Worm (Caenorhabditis elegans) whole organism, L3 larva: Measurements from ENCODE around the gene F35D2.1.
A peak's percentile ranks its signal among the peaks of the same experiment; 100 is the strongest.

Experiments used
- R02D3.7 ChIP-seq: fragments of 150-350 bp; optimal IDR thresholded peaks from 2 replicates; lab custom pipeline; 2014; ENCODE audit warnings: missing biosample characterization, missing genetic modification characterization
- ZK546.5 ChIP-seq: sonication (generic microtip); optimal IDR thresholded peaks from 2 replicates; lab custom pipeline; 2017; ENCODE audit warnings: missing biosample characterization, missing genetic modification characterization
- ama-1 ChIP-seq: fragments of 150-350 bp; optimal IDR thresholded peaks from 2 replicates; lab custom pipeline; 2018
- ceh-28 ChIP-seq: fragments of 150-350 bp; optimal IDR thresholded peaks from 2 replicates; lab custom pipeline; 2014; ENCODE audit warnings: missing biosample characterization, missing genetic modification reagents, missing genetic modification characterization
- ceh-82 ChIP-seq: fragments of 150-350 bp; optimal IDR thresholded peaks from 2 replicates; lab custom pipeline; 2014; ENCODE audit warnings: missing biosample characterization, missing genetic modification characterization
- daf-12 ChIP-seq: fragments of 150-350 bp; optimal IDR thresholded peaks from 2 replicates; lab custom pipeline; 2014; ENCODE audit warnings: missing biosample characterization, missing genetic modification reagents, missing genetic modification characterization
- egl-27 ChIP-seq: sonication (generic microtip); optimal IDR thresholded peaks from 4 replicates; lab custom pipeline; 2017; ENCODE audit warnings: missing biosample characterization, missing genetic modification reagents, missing genetic modification characterization
- egl-5 ChIP-seq: fragments of 150-350 bp; optimal IDR thresholded peaks from 2 replicates; lab custom pipeline; 2017; ENCODE audit warnings: missing biosample characterization, missing genetic modification reagents, missing genetic modification characterization, inconsistent platforms
- elt-1 ChIP-seq: fragments of 150-350 bp; optimal IDR thresholded peaks from 2 replicates; lab custom pipeline; 2014; ENCODE audit warnings: missing biosample characterization, missing genetic modification characterization
- elt-2 ChIP-seq: sonication (generic microtip); optimal IDR thresholded peaks from 2 replicates; lab custom pipeline; 2016; ENCODE audit warnings: missing genetic modification reagents, mild to moderate bottlenecking, missing genetic modification characterization, missing compliant biosample characterization
- elt-3 ChIP-seq, 3 experiments: fragments of 150-350 bp in 1 of 3; sonication (generic microtip) in 2 of 3; optimal IDR thresholded peaks; 2 replicates in 2 of 3; 4 replicates in 1 of 3; lab custom pipeline; 2014 to 2017; ENCODE audit warnings: missing biosample characterization in 3 of 3, missing genetic modification characterization in 3 of 3
- fkh-10 ChIP-seq: sonication (generic microtip); optimal IDR thresholded peaks from 2 replicates; lab custom pipeline; 2017; ENCODE audit warnings: missing biosample characterization, missing genetic modification reagents, missing genetic modification characterization
- hmg-11 ChIP-seq: sonication (generic microtip); optimal IDR thresholded peaks from 2 replicates; lab custom pipeline; 2016; ENCODE audit warnings: missing genetic modification characterization, missing compliant biosample characterization
- jun-1 ChIP-seq: fragments of 150-350 bp; optimal IDR thresholded peaks from 2 replicates; lab custom pipeline; 2014; ENCODE audit warnings: missing biosample characterization, missing genetic modification reagents, missing genetic modification characterization
- nfya-1 ChIP-seq: sonication (generic microtip); optimal IDR thresholded peaks from 2 replicates; lab custom pipeline; 2017; ENCODE audit warnings: missing genetic modification characterization, mild to moderate bottlenecking, missing compliant biosample characterization, antibody characterized with exemption, moderate library complexity; ENCODE audit not compliant: insufficient read depth
- nhr-12 ChIP-seq: fragments of 150-350 bp; optimal IDR thresholded peaks from 2 replicates; lab custom pipeline; 2014; ENCODE audit warnings: missing biosample characterization, missing genetic modification characterization
- nhr-23 ChIP-seq: fragments of 150-350 bp; optimal IDR thresholded peaks from 2 replicates; lab custom pipeline; 2014; ENCODE audit warnings: missing biosample characterization, missing genetic modification reagents, missing genetic modification characterization
- nhr-237 ChIP-seq: fragments of 150-350 bp; optimal IDR thresholded peaks from 2 replicates; lab custom pipeline; 2014; ENCODE audit warnings: missing biosample characterization, missing genetic modification characterization
- nhr-28 ChIP-seq: fragments of 150-350 bp; optimal IDR thresholded peaks from 2 replicates; lab custom pipeline; 2014; ENCODE audit warnings: missing biosample characterization, missing genetic modification characterization
- nhr-43 ChIP-seq: sonication (generic microtip); optimal IDR thresholded peaks from 2 replicates; lab custom pipeline; 2016; ENCODE audit warnings: mild to moderate bottlenecking, missing genetic modification characterization, missing compliant biosample characterization; ENCODE audit not compliant: poor library complexity, severe bottlenecking
- pha-4 ChIP-seq: fragments of 150-350 bp; optimal IDR thresholded peaks from 2 replicates; lab custom pipeline; 2014; ENCODE audit warnings: missing biosample characterization, missing genetic modification reagents, missing genetic modification characterization
- pqm-1 ChIP-seq: fragments of 150-350 bp; optimal IDR thresholded peaks from 2 replicates; lab custom pipeline; 2017; ENCODE audit warnings: missing biosample characterization, missing genetic modification characterization, inconsistent platforms
- sea-2 ChIP-seq: fragments of 150-350 bp; sonication (generic microtip); optimal IDR thresholded peaks from 4 replicates; lab custom pipeline; 2014; ENCODE audit warnings: missing biosample characterization, missing genetic modification reagents, missing genetic modification characterization
- skn-1 ChIP-seq: fragments of 150-350 bp; optimal IDR thresholded peaks from 2 replicates; lab custom pipeline; 2014; ENCODE audit warnings: missing biosample characterization, missing genetic modification characterization
- snpc-4 ChIP-seq: fragments of 150-350 bp; optimal IDR thresholded peaks from 2 replicates; lab custom pipeline; 2014; ENCODE audit warnings: missing biosample characterization, missing genetic modification characterization
- tbx-2 ChIP-seq: sonication (generic microtip); optimal IDR thresholded peaks from 2 replicates; lab custom pipeline; 2016; ENCODE audit warnings: mild to moderate bottlenecking, missing genetic modification characterization, missing compliant biosample characterization
- unc-62 ChIP-seq: fragments of 150-350 bp; sonication (generic microtip); optimal IDR thresholded peaks from 4 replicates; lab custom pipeline; 2014; ENCODE audit warnings: missing biosample characterization, missing genetic modification reagents, missing genetic modification characterization
- zag-1 ChIP-seq: fragments of 150-350 bp; optimal IDR thresholded peaks from 2 replicates; lab custom pipeline; 2014; ENCODE audit warnings: missing biosample characterization, missing genetic modification characterization
- ztf-4 ChIP-seq: fragments of 150-350 bp; optimal IDR thresholded peaks from 2 replicates; lab custom pipeline; 2014; ENCODE audit warnings: missing biosample characterization, missing genetic modification characterization

The F35D2.1 gene

DNA sequence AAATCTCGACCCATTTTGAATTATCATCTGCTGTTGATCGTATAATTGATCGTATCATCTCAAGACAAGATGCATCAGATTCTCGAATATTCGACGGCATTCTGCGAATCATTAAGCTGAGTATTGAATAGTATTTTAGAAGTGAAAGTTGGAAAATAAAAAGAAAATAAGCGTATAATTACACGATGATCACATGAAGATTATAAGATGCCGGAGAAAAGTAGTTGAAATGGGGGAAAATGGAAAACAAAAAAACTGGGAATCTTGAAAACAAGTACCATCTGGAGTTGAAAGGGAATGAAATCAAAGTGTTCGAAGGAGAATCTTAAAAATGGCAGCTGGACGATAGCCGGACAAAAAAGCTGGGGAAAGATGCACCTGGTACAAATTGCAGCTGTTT, 44.7 kb downstream of the F35D2.1 start, which contains the start of gene R07G3.8:
Gene R07G3.8, minus strand, starts transcription at position 101 of the 400 bp plus-strand sequence.
- TF ChIP-seq egl-5 (tag; lab: Kevin White, UChicago) = no peak
- no peak for TF ChIP-seq daf-12 (tag; lab: Kevin White, UChicago)
- no peak for TF ChIP-seq nhr-43 (tag; lab: Kevin White, UChicago)
- TF ChIP-seq nhr-28 (tag; lab: Kevin White, UChicago) = no peak
- TF ChIP-seq nhr-237 = no peak
- no peak for TF ChIP-seq R02D3.7 (tag; lab: Kevin White, UChicago)
- no peak for TF ChIP-seq elt-1 (tag; lab: Kevin White, UChicago)
- TF ChIP-seq ceh-28 = no peak

DNA sequence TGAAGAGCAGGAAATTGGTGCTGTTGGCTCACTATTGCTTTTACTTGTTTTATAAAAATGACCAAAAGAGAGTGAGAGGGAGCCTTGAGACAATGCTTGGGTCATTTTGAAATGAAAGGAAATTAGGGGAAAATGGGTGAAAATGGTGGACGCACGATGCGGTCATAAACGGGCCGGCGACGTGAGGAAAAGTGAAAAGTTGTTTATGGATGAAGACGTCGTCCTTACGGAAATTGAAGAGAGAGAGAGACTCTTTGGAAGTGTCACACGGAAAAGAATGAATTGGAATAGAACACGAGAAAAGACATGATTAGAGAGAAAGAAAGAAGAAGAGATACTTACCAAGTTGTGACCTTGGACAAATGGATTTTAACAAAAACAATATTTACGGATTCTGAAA, 45.8 kb downstream of the F35D2.1 start:
- no peak for TF ChIP-seq tbx-2 (tag; lab: Kevin White, UChicago)
- peak; percentile 36 for TF ChIP-seq nhr-23 (tag; lab: Kevin White, UChicago)

DNA sequence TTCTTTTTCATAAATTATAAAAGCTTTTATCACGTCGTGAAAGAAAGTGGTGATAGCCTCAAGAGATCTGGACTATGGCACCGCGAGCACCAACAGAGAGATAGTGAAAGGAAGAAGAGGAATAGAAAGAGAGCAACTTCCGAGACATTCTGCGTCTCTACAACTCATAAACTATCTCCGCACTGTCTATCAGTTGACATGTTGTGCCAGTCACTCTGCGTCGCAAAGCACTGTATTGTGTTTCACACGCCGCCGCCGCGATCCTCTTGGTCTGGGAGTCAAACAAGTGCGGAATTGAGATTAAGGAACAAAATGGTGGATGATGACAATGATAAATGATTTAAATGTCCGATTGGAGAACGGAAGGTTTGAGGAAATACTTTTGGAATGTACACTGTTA, 47.8 kb downstream of the F35D2.1 start:
- no peak for TF ChIP-seq nhr-12
- TF ChIP-seq elt-2 (tag; lab: Kevin White, UChicago) = peak; percentile 76
- peak; percentile 7 for TF ChIP-seq nfya-1 (tag; lab: Kevin White, UChicago)
- TF ChIP-seq elt-3 (tag; optimal IDR thresholded peaks at IDR 0.05; lab: Kevin White, UChicago) = no peak
- TF ChIP-seq nhr-28 (tag; lab: Kevin White, UChicago) = no peak
- no peak for TF ChIP-seq elt-1 (tag; lab: Kevin White, UChicago)
- no peak for TF ChIP-seq ztf-4
- TF ChIP-seq jun-1 (tag; lab: Kevin White, UChicago) = peak; percentile 43
- TF ChIP-seq nhr-43 (tag; lab: Kevin White, UChicago) = no peak
- no peak for TF ChIP-seq fkh-10 (GFP tag; lab: Kevin White, UChicago)
- no peak for TF ChIP-seq ZK546.5 (tag; lab: Kevin White, UChicago)
- no peak for TF ChIP-seq tbx-2 (tag; lab: Kevin White, UChicago)
- TF ChIP-seq hmg-11 (tag; lab: Kevin White, UChicago) = no peak
- no peak for TF ChIP-seq zag-1 (tag; lab: Kevin White, UChicago)
- no peak for TF ChIP-seq snpc-4 (tag; lab: Kevin White, UChicago)
- TF ChIP-seq unc-62 (GFP tag; lab: Kevin White, UChicago) = no peak
- peak; percentile 70 for TF ChIP-seq pha-4
- no peak for TF ChIP-seq nhr-237
- TF ChIP-seq pqm-1 (tag; lab: Kevin White, UChicago) = peak; percentile 38
- TF ChIP-seq ceh-82 = no peak

DNA sequence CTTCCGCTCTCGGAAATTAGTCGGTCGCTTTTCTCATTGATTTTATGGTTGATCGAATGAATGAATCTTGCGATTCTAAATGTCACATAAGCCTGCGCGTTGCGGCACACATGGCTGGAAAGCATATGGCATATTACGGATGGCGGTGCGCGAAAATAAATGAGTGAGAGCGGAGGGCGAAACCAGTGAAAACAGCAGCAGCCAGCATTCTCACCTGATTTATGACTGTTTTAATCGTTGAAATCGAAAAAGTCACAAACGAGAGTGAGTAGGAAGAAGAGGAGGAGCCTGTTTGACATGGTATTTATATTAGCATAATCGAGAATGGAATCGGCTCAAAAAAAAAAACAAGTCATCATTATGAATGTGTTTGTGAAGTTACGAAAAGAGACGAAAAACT, 48.6 kb downstream of the F35D2.1 start:
- no peak for TF ChIP-seq zag-1 (tag; lab: Kevin White, UChicago)
- TF ChIP-seq sea-2 = no peak
- no peak for TF ChIP-seq ceh-28
- no peak for TF ChIP-seq egl-27 (tag; lab: Kevin White, UChicago)
- TF ChIP-seq nhr-237 = no peak
- TF ChIP-seq skn-1 = no peak

DNA sequence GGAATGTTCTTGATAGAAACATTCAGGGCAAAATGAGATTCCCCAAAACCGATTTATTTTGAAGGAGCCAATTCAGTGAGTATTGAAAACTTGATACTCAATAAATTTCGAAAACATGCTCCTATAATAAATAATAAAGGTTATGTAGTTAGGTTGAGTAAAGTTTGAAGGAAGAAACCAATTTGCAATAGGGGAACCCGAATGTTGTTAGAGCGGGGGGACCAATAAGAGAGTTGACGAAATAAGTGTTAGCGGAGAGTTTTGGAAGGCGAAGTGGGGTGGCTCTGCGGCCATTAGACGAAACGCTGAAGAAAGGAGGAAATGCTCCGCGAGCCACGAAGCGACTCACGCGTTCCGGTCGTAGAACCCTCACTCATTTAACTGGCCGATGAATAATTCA, 49.3 kb downstream of the F35D2.1 start:
- TF ChIP-seq ztf-4 (no peak), nfya-1 (tag; lab: Kevin White, UChicago) (peak; percentile 33), ama-1 (lab: Kevin White, UChicago) (no peak), elt-1 (tag; lab: Kevin White, UChicago) (no peak)
